Fruit fly (Drosophila melanogaster): ENCODE results near the gene CG10584.

DNA sequence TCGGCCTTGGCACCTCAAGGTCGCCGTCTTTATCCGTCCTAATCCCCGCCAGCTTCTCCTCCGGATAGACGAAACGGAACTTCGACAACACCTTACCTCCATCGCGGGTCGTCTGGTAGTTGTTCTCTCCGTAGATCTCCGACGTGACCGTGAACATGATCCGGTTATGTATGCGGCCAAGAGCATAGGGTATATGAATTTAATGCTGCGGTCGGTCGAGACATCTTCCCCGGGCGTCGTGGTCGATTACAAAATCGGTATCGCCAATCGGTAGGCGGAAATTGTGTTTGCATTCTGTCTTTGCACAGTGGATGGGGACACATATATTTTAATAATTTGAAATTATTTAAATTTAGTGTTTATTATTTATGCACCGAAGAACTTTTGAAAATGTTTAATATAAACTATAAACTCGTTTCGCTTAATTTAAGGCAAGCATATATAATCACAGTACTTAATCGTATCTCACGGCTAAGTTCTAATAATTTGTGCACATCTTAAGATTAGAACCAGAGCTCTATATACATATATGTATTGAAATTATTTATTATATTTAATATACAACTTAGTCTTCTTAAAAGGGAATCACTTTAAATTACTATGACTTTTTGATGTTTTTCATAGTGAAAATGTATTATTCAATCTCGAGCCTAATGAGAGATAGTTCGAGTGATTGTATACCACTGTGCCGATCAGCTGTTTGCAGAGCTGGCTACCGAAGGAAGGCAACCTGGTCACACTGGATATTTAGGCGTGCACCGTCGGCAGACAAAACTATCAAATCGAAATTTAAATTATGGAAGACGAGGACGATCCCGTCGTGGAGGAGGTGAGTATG, at the start of gene CG10584, which contains the start of gene Polr3E:
- TF ChIP-seq Met (GFP tag; optimal IDR thresholded peaks at IDR 0.05) (peak; percentile 85), Hr39 (GFP tag; optimal IDR thresholded peaks at IDR 0.05) (peak; percentile 65), topi (GFP tag; optimal IDR thresholded peaks at IDR 0.05) (peak; percentile 81), fd85E (GFP tag; optimal IDR thresholded peaks at IDR 0.05) (peak; percentile 70), net (GFP tag; optimal IDR thresholded peaks at IDR 0.05) (peak; percentile 89), CG11762 (GFP tag; optimal IDR thresholded peaks at IDR 0.05; ENCODE audit: insufficient read depth) (peak; percentile 90), Sox14 (GFP tag; optimal IDR thresholded peaks at IDR 0.05) (peak; percentile 73), OdsH (GFP tag; optimal IDR thresholded peaks at IDR 0.05) (peak; percentile 95), ss (GFP tag; optimal IDR thresholded peaks at IDR 0.05) (peak; percentile 91 to 95), dsx (GFP tag; optimal IDR thresholded peaks at IDR 0.05; ENCODE audit: poor library complexity, severe bottlenecking) (peak; percentile 89), CG4318 (GFP tag; optimal IDR thresholded peaks at IDR 0.05) (peak; percentile 96)
